Worm (Caenorhabditis elegans) whole organism, young adult: Measurements from ENCODE around the gene K01A12.2.

ENCODE experiments used
- ZK185.1 ChIP-seq: sonication (generic microtip); optimal IDR thresholded peaks from 2 replicates; lab custom pipeline; 2016; ENCODE audit warnings: mild to moderate bottlenecking, missing genetic modification characterization, missing compliant biosample characterization; ENCODE audit not compliant: poor library complexity, severe bottlenecking
- pbrm-1 ChIP-seq: fragments of 200-800 bp; sonication (Bioruptor generic); IDR thresholded peaks from 2 replicates; pipeline ENCODE4 v1.3.6; 2022; ENCODE audit warnings: missing genetic modification reagents, missing genetic modification characterization, missing compliant biosample characterization
- pha-4 ChIP-seq: fragments of 150-350 bp; sonication (generic microtip); optimal IDR thresholded peaks from 2 replicates; lab custom pipeline; 2014; ENCODE audit warnings: missing biosample characterization, missing genetic modification reagents, missing genetic modification characterization
- unc-62 ChIP-seq: fragments of 150-350 bp; optimal IDR thresholded peaks from 2 replicates; lab custom pipeline; 2014; ENCODE audit warnings: missing biosample characterization, missing genetic modification reagents, missing genetic modification characterization

DNA sequence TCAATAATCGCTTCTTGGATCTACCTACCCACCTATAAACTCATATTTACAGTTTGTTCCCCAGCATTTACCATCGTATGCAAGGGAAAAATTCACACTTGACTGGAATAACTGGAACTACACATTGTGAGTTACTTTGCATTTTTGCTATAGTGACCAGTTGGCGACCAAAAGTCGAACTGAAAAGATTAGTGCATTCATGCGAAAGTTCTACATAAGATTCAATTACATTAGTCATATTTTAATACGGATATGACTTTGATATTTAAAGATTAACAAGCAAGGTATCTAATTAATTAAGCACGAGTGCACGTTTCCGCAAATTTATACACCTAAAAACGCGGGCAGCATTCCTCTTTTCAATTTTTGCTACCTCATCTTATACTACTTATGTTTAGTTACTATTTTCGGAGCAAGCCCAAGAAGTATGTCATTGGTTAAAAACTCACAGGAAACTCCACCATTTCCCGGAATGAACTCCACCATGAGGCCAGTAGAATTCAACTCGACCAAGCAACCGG lies 42.1 kb upstream of the K01A12.2 start, which contains the start of gene jmjd-3.1:
- TF ChIP-seq pha-4 (tag; lab: Kevin White, UChicago) (no peak), ZK185.1 (tag; lab: Kevin White, UChicago) (no peak), pbrm-1 (GFP tag; lab: Robert Waterston, UW) (no peak), unc-62 (GFP tag; lab: Kevin White, UChicago) (no peak)
